Worm (Caenorhabditis elegans) whole organism, L4/young adult: Measurements from ENCODE around the gene ZC155.4.

ENCODE experiments used
- W03F9.2 ChIP-seq: fragments of 150-350 bp; optimal IDR thresholded peaks from 2 replicates; lab custom pipeline; 2014; ENCODE audit warnings: missing biosample characterization, missing genetic modification characterization
- dao-5 ChIP-seq: sonication (generic microtip); optimal IDR thresholded peaks from 2 replicates; lab custom pipeline; 2016; ENCODE audit warnings: missing genotype, missing genetic modification characterization, moderate library complexity, missing compliant biosample characterization
- him-1 ChIP-seq: sonication (generic microtip); optimal IDR thresholded peaks from 2 replicates; lab custom pipeline; 2016; ENCODE audit warnings: missing genotype, missing genetic modification reagents, missing genetic modification characterization, missing compliant biosample characterization

ce11 chrIII:5181217-5181616, 34.1 kb downstream of the ZC155.4 start:
- TF ChIP-seq dao-5 (tag; lab: Kevin White, UChicago) (no peak), W03F9.2 (tag; lab: Kevin White, UChicago) (no peak), him-1 (tag; lab: Kevin White, UChicago) (no peak)
